Comparison of ENCODE assay signal across 4 worm cellular contexts in the genomic region with DNA sequence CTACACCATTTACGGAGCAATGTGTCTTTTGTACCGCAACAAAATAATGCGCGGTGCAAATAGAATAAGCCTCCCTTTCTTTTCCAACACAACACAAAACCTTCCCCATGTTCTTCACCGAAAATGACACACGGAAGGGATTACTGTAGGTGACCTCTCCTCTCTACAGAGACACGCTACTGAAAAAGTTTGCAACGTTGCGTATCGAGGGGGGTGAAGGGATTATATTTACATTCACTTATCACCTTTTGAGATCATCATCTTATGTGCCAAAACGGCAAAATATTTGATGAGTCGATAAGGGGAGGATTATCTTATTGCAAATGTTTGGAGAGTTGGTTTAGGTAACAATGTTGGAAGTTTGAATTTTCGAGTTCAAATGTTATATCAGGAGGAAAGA.
TF ChIP-seq lines count a peak whose summit lies in the region.

No protein-coding gene starts in this region.

TF ChIP-seq in whole organism, early embryonic, 17 proteins besides CTCF, POLR2A, EP300 and RAD21:
- no peak for TF ChIP-seq tbx-37 (GFP tag; conservative IDR thresholded peaks at IDR 0.05; lab: Robert Waterston, UW)
- TF ChIP-seq ceh-36 (tag; optimal IDR thresholded peaks at IDR 0.05; lab: Kevin White, UChicago) = peak; percentile 41

TF ChIP-seq in whole organism, late embryonic, 69 proteins besides CTCF, POLR2A, EP300 and RAD21:
- peak; percentile 96 for TF ChIP-seq pax-1 (tag; optimal IDR thresholded peaks at IDR 0.05; lab: Kevin White, UChicago)
- no peak for TF ChIP-seq ceh-6 (GFP tag; optimal IDR thresholded peaks at IDR 0.05; lab: Kevin White, UChicago)

TF ChIP-seq in whole organism, midembryonic, 9 proteins besides CTCF, POLR2A, EP300 and RAD21:
- no peak for TF ChIP-seq T22C8.4 (GFP tag; IDR thresholded peaks at IDR 0.05; lab: Robert Waterston, UW)
- peak; percentile 8 for TF ChIP-seq cog-1 (tag; optimal IDR thresholded peaks at IDR 0.05; lab: Kevin White, UChicago)

TF ChIP-seq in whole organism, young adult, 124 proteins besides CTCF, POLR2A, EP300 and RAD21:
- TF ChIP-seq unc-62 (GFP tag; optimal IDR thresholded peaks at IDR 0.05; lab: Kevin White, UChicago) (no peak), nhr-120 (GFP tag; IDR thresholded peaks at IDR 0.05; lab: Robert Waterston, UW) (no peak), nhr-80 (tag; optimal IDR thresholded peaks at IDR 0.05; lab: Kevin White, UChicago) (peak; percentile 0), ama-1 (optimal IDR thresholded peaks at IDR 0.05; lab: Kevin White, UChicago) (no peak), ama-1 (GFP tag; optimal IDR thresholded peaks at IDR 0.05; lab: Kevin White, UChicago) (no peak), F37B4.10 (GFP tag; IDR thresholded peaks at IDR 0.05; lab: Robert Waterston, UW) (no peak), C06A6.2 (GFP tag; conservative IDR thresholded peaks at IDR 0.05; lab: Robert Waterston, UW) (no peak), repo-1 (tag; optimal IDR thresholded peaks at IDR 0.05; lab: Kevin White, UChicago) (no peak)
